Worm (Caenorhabditis elegans) whole organism, early embryonic: ENCODE results near the gene C52D10.3.

Experiments used
- aly-1 ChIP-seq: sonication (generic microtip); optimal IDR thresholded peaks from 2 replicates; lab custom pipeline; 2016; ENCODE audit warnings: missing genetic modification characterization, missing compliant biosample characterization
- ama-1 ChIP-seq: fragments of 150-350 bp; optimal IDR thresholded peaks from 2 replicates; lab custom pipeline; 2014
- ceh-36 ChIP-seq: sonication (generic microtip); optimal IDR thresholded peaks from 2 replicates; lab custom pipeline; 2016; ENCODE audit warnings: missing genetic modification characterization, inconsistent platforms, missing compliant biosample characterization
- ets-7 ChIP-seq: sonication (generic microtip); optimal IDR thresholded peaks from 2 replicates; lab custom pipeline; 2016; ENCODE audit warnings: missing genotype, missing genetic modification characterization, missing compliant biosample characterization
- flt-1 ChIP-seq: fragments of 200-800 bp; sonication (Bioruptor generic); IDR thresholded peaks from 2 replicates; pipeline ENCODE4 v1.3.6; 2022; ENCODE audit warnings: missing genetic modification characterization, missing compliant biosample characterization
- hnd-1 ChIP-seq: sonication (generic microtip); optimal IDR thresholded peaks from 2 replicates; lab custom pipeline; 2016; ENCODE audit warnings: missing genetic modification characterization, missing compliant biosample characterization
- pes-1 ChIP-seq: fragments of 200-800 bp; sonication (Bioruptor generic); IDR thresholded peaks from 2 replicates; pipeline ENCODE4 v1.3.6; 2022; ENCODE audit warnings: missing genetic modification reagents, missing genetic modification characterization, missing compliant biosample characterization
- scrt-1 ChIP-seq: fragments of 200-800 bp; sonication (Bioruptor generic); IDR thresholded peaks from 2 replicates; pipeline ENCODE4 v1.3.6; 2022; ENCODE audit warnings: missing genetic modification characterization, missing compliant biosample characterization
- sea-1 ChIP-seq: fragments of 200-800 bp; sonication (Bioruptor generic); conservative IDR thresholded peaks from 2 replicates; pipeline ENCODE4 v1.3.6; 2022; ENCODE audit warnings: missing genetic modification characterization, missing compliant biosample characterization
- tbx-11 ChIP-seq: fragments of 200-800 bp; sonication (Bioruptor generic); IDR thresholded peaks from 2 replicates; pipeline ENCODE4 v1.3.6; 2022; ENCODE audit warnings: missing genetic modification characterization, missing compliant biosample characterization
- tbx-37 ChIP-seq: fragments of 200-800 bp; sonication (Bioruptor generic); conservative IDR thresholded peaks from 2 replicates; pipeline ENCODE4 v1.3.6; 2022; ENCODE audit warnings: missing genetic modification reagents, missing genetic modification characterization, missing compliant biosample characterization
- tra-4 ChIP-seq: sonication (generic microtip); optimal IDR thresholded peaks from 2 replicates; lab custom pipeline; 2017; ENCODE audit warnings: missing genetic modification characterization, missing compliant biosample characterization

- no peak for TF ChIP-seq ceh-36
- no peak for TF ChIP-seq tbx-37 (GFP tag; lab: Robert Waterston, UW)
- no peak for TF ChIP-seq scrt-1 (GFP tag; lab: Robert Waterston, UW)
- no peak for TF ChIP-seq hnd-1 (tag; lab: Kevin White, UChicago)
- no peak for TF ChIP-seq ama-1 (lab: Kevin White, UChicago)
- TF ChIP-seq ets-7 (tag; lab: Kevin White, UChicago) = no peak
- TF ChIP-seq flt-1 (GFP tag; lab: Robert Waterston, UW) = no peak
- no peak for TF ChIP-seq tra-4
- no peak for TF ChIP-seq tbx-11 (GFP tag; lab: Robert Waterston, UW)
- no peak for TF ChIP-seq pes-1 (GFP tag; lab: Robert Waterston, UW)
- TF ChIP-seq aly-1 (tag; lab: Kevin White, UChicago) = no peak
- TF ChIP-seq sea-1 = no peak
These were observed 31.6 kb downstream of the C52D10.3 start for ce11 chrIV:17207864-17208263.
